Worm (Caenorhabditis elegans): ENCODE data around the gene Y39E4B.5.

Y39E4B.5 gene

ce11 chrIII:13169464-13169966 lies at the start of gene Y39E4B.5, which contains the start of gene snpc-1.2:
Gene Y39E4B.5, plus strand, starts transcription at chrIII:13169916.
Gene snpc-1.2, minus strand, starts transcription at chrIII:13169541.
- TF ChIP-seq mcd-1 (GFP tag; IDR thresholded peaks at IDR 0.05) (no peak), K12H6.12 (tag; optimal IDR thresholded peaks at IDR 0.05) (no peak), C17E4.6 (GFP tag; IDR thresholded peaks at IDR 0.05) (no peak), dpl-1 (GFP tag; optimal IDR thresholded peaks at IDR 0.05) (peak; percentile 43), F33H1.4 (GFP tag; IDR thresholded peaks at IDR 0.05) (peak; percentile 76), madf-6 (GFP tag; IDR thresholded peaks at IDR 0.05) (peak; percentile 40; the same call in 1 of the 2 replicates), ztf-6 (GFP tag; IDR thresholded peaks at IDR 0.05) (no peak), ceh-91 (GFP tag; IDR thresholded peaks at IDR 0.05) (0 out of 2 replicates have a peak, but pooled peaks have one; percentile 14), efl-1 (GFP tag; optimal IDR thresholded peaks at IDR 0.05) (peak; percentile 71), T07F8.4 (tag; optimal IDR thresholded peaks at IDR 0.05) (no peak), F22D6.2 (tag; optimal IDR thresholded peaks at IDR 0.05) (no peak), madf-10 (tag; optimal IDR thresholded peaks at IDR 0.05) (no peak), Y56A3A.18 (GFP tag; IDR thresholded peaks at IDR 0.05) (no peak), xnd-1 (tag; optimal IDR thresholded peaks at IDR 0.05) (peak; percentile 12), D2030.7 (GFP tag; IDR thresholded peaks at IDR 0.05) (peak; percentile 46; the same call in 1 of the 2 replicates), aptf-2 (GFP tag; conservative IDR thresholded peaks at IDR 0.05) (no peak), snpc-1.3 (tag; optimal IDR thresholded peaks at IDR 0.05; ENCODE audit: insufficient read depth) (peak; percentile 23), lin-54 (GFP tag; optimal IDR thresholded peaks at IDR 0.05) (peak; percentile 7), lsl-1 (GFP tag; optimal IDR thresholded peaks at IDR 0.05) (peak; percentile 44)

- TF ChIP-seq F37B4.10 (GFP tag; IDR thresholded peaks at IDR 0.05) = no peak
- TF ChIP-seq ccch-3 (GFP tag; optimal IDR thresholded peaks at IDR 0.05) = no peak
- 0 out of 2 replicates have a peak, but pooled peaks have one; percentile 37 for TF ChIP-seq zfh-2 (GFP tag; conservative IDR thresholded peaks at IDR 0.05)
Observed at ce11 chrIII:13123440-13123839, 46.3 kb upstream of the Y39E4B.5 start.

ce11 chrIII:13127157-13127556 lies 42.6 kb upstream of the Y39E4B.5 start:
- TF ChIP-seq ceh-91 (GFP tag; IDR thresholded peaks at IDR 0.05) (no peak), T26A5.8 (tag; optimal IDR thresholded peaks at IDR 0.05) (no peak), ztf-26 (tag; optimal IDR thresholded peaks at IDR 0.05) (no peak), atf-7 (tag; optimal IDR thresholded peaks at IDR 0.05) (no peak), Y79H2A.3 (GFP tag; conservative IDR thresholded peaks at IDR 0.05) (no peak), ekl-4 (GFP tag; IDR thresholded peaks at IDR 0.05) (no peak), hmg-1.2 (GFP tag; IDR thresholded peaks at IDR 0.05) (no peak), akir-1 (GFP tag; optimal IDR thresholded peaks at IDR 0.05) (no peak), mcd-1 (GFP tag; IDR thresholded peaks at IDR 0.05) (no peak), F10E7.11 (tag; optimal IDR thresholded peaks at IDR 0.05) (no peak), F39B2.1 (GFP tag; IDR thresholded peaks at IDR 0.05) (no peak), F55B11.4 (tag; optimal IDR thresholded peaks at IDR 0.05; ENCODE audit: borderline replicate concordance, insufficient read depth) (no peak), let-526 (GFP tag; IDR thresholded peaks at IDR 0.05) (no peak)

ce11 chrIII:13131220-13131619 lies 38.5 kb upstream of the Y39E4B.5 start:
- TF ChIP-seq rcor-1 (GFP tag; IDR thresholded peaks at IDR 0.05) (no peak), lsl-1 (GFP tag; optimal IDR thresholded peaks at IDR 0.05) (no peak), ztf-28 (GFP tag; IDR thresholded peaks at IDR 0.05) (0 out of 2 replicates have a peak, but pooled peaks have one; percentile 34), B0019.2 (GFP tag; conservative IDR thresholded peaks at IDR 0.05) (no peak), ztf-3 (GFP tag; optimal IDR thresholded peaks at IDR 0.05) (no peak), F57C9.4 (tag; optimal IDR thresholded peaks at IDR 0.05) (no peak)

All from whole organism, young adult.